Fruit fly (Drosophila melanogaster): ENCODE data around the gene kud.

kud gene

DNA sequence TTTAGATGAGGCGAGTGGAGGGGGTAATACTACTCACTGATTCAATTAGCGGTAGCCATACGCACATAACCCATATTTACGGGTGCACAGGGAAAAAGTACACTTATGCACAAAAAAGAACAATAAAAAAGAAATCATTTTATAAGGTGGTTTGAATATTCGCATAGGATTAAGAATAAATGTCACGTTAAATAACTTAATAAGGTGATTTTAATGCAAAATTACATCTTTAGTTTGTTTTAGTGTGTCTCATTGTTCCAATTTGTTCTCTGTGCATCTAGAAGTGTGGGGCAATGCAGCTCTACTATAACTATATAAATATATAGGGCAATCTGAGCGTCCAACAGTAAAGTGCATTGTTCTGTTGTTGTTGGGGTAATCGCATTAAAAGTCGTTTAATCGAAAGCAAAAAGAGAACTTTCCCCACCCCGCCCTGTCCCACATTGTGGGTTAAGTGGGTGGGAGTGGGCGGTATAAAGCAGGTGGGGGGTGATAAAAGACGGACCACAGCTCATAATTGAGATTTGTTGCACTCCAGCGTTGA, 48.0 kb upstream of the kud start:
- TF ChIP-seq CG9139 (GFP tag; optimal IDR thresholded peaks at IDR 0.05) (peak; percentile 14), eg (GFP tag; IDR thresholded peaks at IDR 0.05) (peak; percentile 73), Sox15 (GFP tag; optimal IDR thresholded peaks at IDR 0.05) (no peak), CG6163 (GFP tag; IDR thresholded peaks at IDR 0.05) (peak; percentile 55; the same call in 2 of the 3 replicates), OdsH (GFP tag; optimal IDR thresholded peaks at IDR 0.05) (peak; percentile 53), pdm3 (GFP tag; optimal IDR thresholded peaks at IDR 0.05) (peak; percentile 57), salr (GFP tag; optimal IDR thresholded peaks at IDR 0.05) (peak in 1 of 2 experiments; percentile 7), topi (GFP tag; optimal IDR thresholded peaks at IDR 0.05) (no peak), net (GFP tag; optimal IDR thresholded peaks at IDR 0.05) (peak; percentile 30), spab (GFP tag; optimal IDR thresholded peaks at IDR 0.05) (peak; percentile 38), CG11902 (GFP tag; optimal IDR thresholded peaks at IDR 0.05) (no peak), CG8632 (GFP tag; optimal IDR thresholded peaks at IDR 0.05) (peak; percentile 21), vri (GFP tag; optimal IDR thresholded peaks at IDR 0.05) (no peak), Eip75B (GFP tag; optimal IDR thresholded peaks at IDR 0.05) (no peak), Ets96B (tag; optimal IDR thresholded peaks at IDR 0.05) (peak; percentile 4), CG32006 (GFP tag; optimal IDR thresholded peaks at IDR 0.05) (peak; percentile 77), CG3919 (GFP tag; optimal IDR thresholded peaks at IDR 0.05) (peak; percentile 6), CG11294 (GFP tag; IDR thresholded peaks at IDR 0.05) (peak; percentile 55), CG8119 (GFP tag; IDR thresholded peaks at IDR 0.05) (peak; percentile 81), Sox102F (GFP tag; optimal IDR thresholded peaks at IDR 0.05) (no peak), CG6854 (GFP tag; optimal IDR thresholded peaks at IDR 0.05) (no peak), CG15336 (GFP tag; IDR thresholded peaks at IDR 0.05) (peak; percentile 74), Hr38 (GFP tag; optimal IDR thresholded peaks at IDR 0.05) (no peak), ss (GFP tag; optimal IDR thresholded peaks at IDR 0.05) (no peak), Sox14 (GFP tag; optimal IDR thresholded peaks at IDR 0.05) (peak; percentile 24), CG6792 (GFP tag; optimal IDR thresholded peaks at IDR 0.05) (no peak), Eip78C (GFP tag) (peak; percentile 57), dsx (GFP tag; optimal IDR thresholded peaks at IDR 0.05; ENCODE audit: poor library complexity, severe bottlenecking) (peak; percentile 6), cyc (GFP tag; optimal IDR thresholded peaks at IDR 0.05) (no peak), CG7368 (GFP tag; optimal IDR thresholded peaks at IDR 0.05) (no peak), CG6276 (GFP tag; optimal IDR thresholded peaks at IDR 0.05) (peak; percentile 62), achi (GFP tag; optimal IDR thresholded peaks at IDR 0.05) (peak; percentile 53), Lpt (GFP tag; optimal IDR thresholded peaks at IDR 0.05) (peak; percentile 11), CG6808 (GFP tag; optimal IDR thresholded peaks at IDR 0.05) (no peak), CG16779 (tag; optimal IDR thresholded peaks at IDR 0.05) (no peak), CG4318 (GFP tag; optimal IDR thresholded peaks at IDR 0.05) (peak; percentile 15), svp (GFP tag) (peak; percentile 55), CG3032 (tag; optimal IDR thresholded peaks at IDR 0.05) (peak; percentile 27), esn (GFP tag; optimal IDR thresholded peaks at IDR 0.05) (no peak), lz (GFP tag; optimal IDR thresholded peaks at IDR 0.05) (no peak), Smox (GFP tag; optimal IDR thresholded peaks at IDR 0.05) (no peak), CG11762 (GFP tag; optimal IDR thresholded peaks at IDR 0.05; ENCODE audit: insufficient read depth) (no peak), CG10669 (GFP tag; optimal IDR thresholded peaks at IDR 0.05) (peak; percentile 14), CG34406 (GFP tag; optimal IDR thresholded peaks at IDR 0.05) (peak; percentile 27), CG8319 (GFP tag; optimal IDR thresholded peaks at IDR 0.05) (no peak), Gug (GFP tag; IDR thresholded peaks at IDR 0.05) (peak; percentile 70), acj6 (GFP tag; optimal IDR thresholded peaks at IDR 0.05) (peak; percentile 48), Met (GFP tag; optimal IDR thresholded peaks at IDR 0.05) (no peak), Ets21C (GFP tag; optimal IDR thresholded peaks at IDR 0.05) (no peak), Blimp-1 (GFP tag; optimal IDR thresholded peaks at IDR 0.05) (no peak), fd85E (GFP tag; optimal IDR thresholded peaks at IDR 0.05) (no peak), fkh (GFP tag; optimal IDR thresholded peaks at IDR 0.05) (no peak)
